Fruit fly (Drosophila melanogaster) Kc167 (cell line): Measurements from ENCODE around the gene CG32808.

Experiments
- Myc ChIP-seq: fragments of >200 bp; optimal IDR thresholded peaks from 2 replicates; lab custom pipeline; 2017; ENCODE audit warnings: missing external identifiers
- Sin3A ChIP-seq: fragments of >200 bp; optimal IDR thresholded peaks from 2 replicates; lab custom pipeline; 2018; ENCODE audit warnings: missing external identifiers
- psq ChIP-seq: fragments of >200 bp; optimal IDR thresholded peaks from 2 replicates; lab custom pipeline; 2017; ENCODE audit warnings: missing external identifiers

DNA sequence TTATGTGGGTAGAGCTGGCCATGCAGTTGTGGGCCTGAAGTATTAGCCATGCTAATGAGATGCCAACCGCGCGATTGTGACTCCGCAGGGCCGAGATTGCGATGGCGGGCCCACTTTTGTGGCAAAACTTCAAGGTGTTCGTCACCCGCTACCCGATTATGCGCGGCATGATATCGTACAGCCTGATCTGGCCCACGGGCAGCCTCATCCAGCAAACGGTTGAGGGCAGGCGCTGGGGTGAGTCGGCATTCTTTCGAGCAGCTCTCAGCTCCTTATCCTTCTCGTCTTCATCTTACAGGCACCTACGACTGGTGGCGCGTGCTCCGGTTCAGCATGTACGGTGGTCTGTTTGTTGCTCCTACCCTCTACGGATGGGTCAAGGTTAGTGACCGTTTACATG lies at the start of gene CG32808:
- TF ChIP-seq Myc (no peak), Sin3A (lab: Kevin White, UChicago) (no peak), psq (no peak)
